Worm (Caenorhabditis elegans) whole organism, L4/young adult: ENCODE results near the gene vps-37.

Experiments used
- dao-5 ChIP-seq: sonication (generic microtip); optimal IDR thresholded peaks from 2 replicates; lab custom pipeline; 2016; ENCODE audit warnings: missing genotype, missing genetic modification characterization, moderate library complexity, missing compliant biosample characterization
- him-1 ChIP-seq: sonication (generic microtip); optimal IDR thresholded peaks from 2 replicates; lab custom pipeline; 2016; ENCODE audit warnings: missing genotype, missing genetic modification reagents, missing genetic modification characterization, missing compliant biosample characterization

ce11 chrV:5584293-5584776 lies 8.2 kb upstream of the vps-37 start, which contains the start of gene pas-6:
- TF ChIP-seq him-1 (tag; lab: Kevin White, UChicago) (no peak), dao-5 (tag; lab: Kevin White, UChicago) (no peak)
